Worm (Caenorhabditis elegans) whole organism, young adult: ENCODE results near the gene R02F2.1.

Source experiments
- B0019.2 ChIP-seq: fragments of 200-800 bp; sonication (Bioruptor generic); conservative IDR thresholded peaks from 2 replicates; pipeline ENCODE4 v1.3.6; 2022; ENCODE audit warnings: missing genetic modification reagents, missing genetic modification characterization, missing compliant biosample characterization
- B0035.1 ChIP-seq: sonication (generic microtip); optimal IDR thresholded peaks from 2 replicates; lab custom pipeline; 2016; ENCODE audit warnings: missing genetic modification characterization, mild to moderate bottlenecking, missing compliant biosample characterization, missing genotype, missing genetic modification reagents
- C06A6.2 ChIP-seq: fragments of 200-800 bp; sonication (Bioruptor generic); conservative IDR thresholded peaks from 2 replicates; pipeline ENCODE4 v1.3.6; 2022; ENCODE audit warnings: missing genetic modification characterization, missing compliant biosample characterization
- C17E4.6 ChIP-seq: fragments of 200-800 bp; sonication (Bioruptor generic); IDR thresholded peaks from 2 replicates; pipeline ENCODE4 v1.3.6; 2022; ENCODE audit warnings: missing genetic modification reagents, missing genetic modification characterization, missing compliant biosample characterization
- F22D6.2 ChIP-seq: sonication (generic microtip); optimal IDR thresholded peaks from 2 replicates; lab custom pipeline; 2016; ENCODE audit warnings: mild to moderate bottlenecking, missing genetic modification characterization, missing compliant biosample characterization
- F37B4.10 ChIP-seq: fragments of 200-800 bp; sonication (Bioruptor generic); IDR thresholded peaks from 2 replicates; pipeline ENCODE4 v1.3.6; 2022; ENCODE audit warnings: missing genetic modification characterization, missing compliant biosample characterization
- F39B2.1 ChIP-seq: fragments of 200-800 bp; sonication (Bioruptor generic); IDR thresholded peaks from 2 replicates; pipeline ENCODE4 v1.3.6; 2022; ENCODE audit warnings: missing genetic modification reagents, missing genetic modification characterization, missing compliant biosample characterization
- F52B5.7 ChIP-seq: sonication (generic microtip); optimal IDR thresholded peaks from 2 replicates; lab custom pipeline; 2016; ENCODE audit warnings: mild to moderate bottlenecking, missing genetic modification characterization, missing compliant biosample characterization
- F57C9.4 ChIP-seq: sonication (generic microtip); optimal IDR thresholded peaks from 2 replicates; lab custom pipeline; 2017; ENCODE audit warnings: mild to moderate bottlenecking, missing genetic modification characterization, missing compliant biosample characterization
- K11D2.4 ChIP-seq: fragments of 200-800 bp; sonication (Bioruptor generic); IDR thresholded peaks from 2 replicates; pipeline ENCODE4 v1.3.6; 2022; ENCODE audit warnings: missing genetic modification reagents, missing genetic modification characterization, missing compliant biosample characterization
- T26A5.8 ChIP-seq: sonication (generic microtip); optimal IDR thresholded peaks from 2 replicates; lab custom pipeline; 2016; ENCODE audit warnings: missing genetic modification characterization, missing compliant biosample characterization
- Y67H2A.10 ChIP-seq: fragments of 200-800 bp; sonication (Bioruptor generic); conservative IDR thresholded peaks from 2 replicates; pipeline ENCODE4 v1.3.6; 2022; ENCODE audit warnings: missing genetic modification reagents, missing genetic modification characterization, missing compliant biosample characterization
- ama-1 ChIP-seq, 3 experiments: fragments of 150-350 bp in 1 of 3; sonication (generic microtip) in 2 of 3; optimal IDR thresholded peaks; 2 replicates each; lab custom pipeline; 2014 to 2018; ENCODE audit warnings: missing biosample characterization in 2 of 3, missing genetic modification characterization in 2 of 3, missing genetic modification reagents in 2 of 3
- aptf-2 ChIP-seq: fragments of 200-800 bp; sonication (Bioruptor generic); conservative IDR thresholded peaks from 2 replicates; pipeline ENCODE4 v1.3.6; 2022; ENCODE audit warnings: missing genetic modification reagents, missing genetic modification characterization, missing compliant biosample characterization
- athp-1 ChIP-seq: sonication (generic microtip); optimal IDR thresholded peaks from 2 replicates; lab custom pipeline; 2017; ENCODE audit warnings: mild to moderate bottlenecking, missing genetic modification characterization, missing compliant biosample characterization
- ccch-3 ChIP-seq: fragments of 200-800 bp; sonication (Bioruptor generic); optimal IDR thresholded peaks from 2 replicates; lab custom pipeline; 2018; ENCODE audit warnings: mild to moderate bottlenecking, missing genetic modification characterization, missing compliant biosample characterization
- cebp-1 ChIP-seq, 2 experiments: fragments of 200-800 bp in 1 of 2; sonication (Bioruptor generic) in 1 of 2; sonication (generic microtip) in 1 of 2; IDR thresholded peaks in 1 of 2; optimal IDR thresholded peaks in 1 of 2; 2 replicates each; pipeline versions ENCODE4 v1.3.6 to Lab custom; 2017 to 2022; ENCODE audit warnings: missing compliant biosample characterization in 2 of 2, missing genetic modification characterization in 2 of 2, mild to moderate bottlenecking in 1 of 2, missing genetic modification reagents in 1 of 2, moderate library complexity in 1 of 2
- cebp-2 ChIP-seq: fragments of 200-800 bp; sonication (Bioruptor generic); IDR thresholded peaks from 2 replicates; pipeline ENCODE4 v1.3.6; 2022; ENCODE audit warnings: missing genetic modification characterization, missing compliant biosample characterization
- ceh-100 ChIP-seq: fragments of 200-800 bp; sonication (Bioruptor generic); IDR thresholded peaks from 2 replicates; pipeline ENCODE4 v1.3.6; 2022; ENCODE audit warnings: missing genetic modification reagents, missing genetic modification characterization, missing compliant biosample characterization
- ceh-40 ChIP-seq: fragments of 200-800 bp; sonication (Bioruptor generic); IDR thresholded peaks from 2 replicates; pipeline ENCODE4 v1.3.6; 2022; ENCODE audit warnings: missing genetic modification characterization, missing compliant biosample characterization
- ceh-79 ChIP-seq: sonication (generic microtip); optimal IDR thresholded peaks from 2 replicates; lab custom pipeline; 2017; ENCODE audit warnings: mild to moderate bottlenecking, missing genetic modification characterization, missing compliant biosample characterization
- dox-1 ChIP-seq: fragments of 200-800 bp; sonication (Bioruptor generic); IDR thresholded peaks from 2 replicates; pipeline ENCODE4 v1.3.6; 2022; ENCODE audit warnings: missing genetic modification reagents, missing genetic modification characterization, missing compliant biosample characterization
- ekl-4 ChIP-seq: fragments of 200-800 bp; sonication (Bioruptor generic); IDR thresholded peaks from 2 replicates; pipeline ENCODE4 v1.3.6; 2022; ENCODE audit warnings: missing genetic modification reagents, missing genetic modification characterization, missing compliant biosample characterization
- fkh-3 ChIP-seq: sonication (generic microtip); optimal IDR thresholded peaks from 2 replicates; lab custom pipeline; 2016; ENCODE audit warnings: mild to moderate bottlenecking, missing genetic modification characterization, missing compliant biosample characterization
- gei-17 ChIP-seq: fragments of 200-800 bp; sonication (Bioruptor generic); optimal IDR thresholded peaks from 2 replicates; lab custom pipeline; 2018; ENCODE audit warnings: mild to moderate bottlenecking, missing genetic modification characterization, missing compliant biosample characterization
- hlh-12 ChIP-seq: sonication (generic microtip); optimal IDR thresholded peaks from 2 replicates; lab custom pipeline; 2016; ENCODE audit warnings: missing genetic modification characterization, missing compliant biosample characterization
- hrde-1 ChIP-seq: sonication (generic microtip); optimal IDR thresholded peaks from 2 replicates; lab custom pipeline; 2016; ENCODE audit warnings: missing genetic modification characterization, mild to moderate bottlenecking, missing compliant biosample characterization, moderate library complexity, missing genotype, missing genetic modification reagents, borderline replicate concordance
- lin-54 ChIP-seq: fragments of 200-800 bp; sonication (Bioruptor generic); optimal IDR thresholded peaks from 2 replicates; lab custom pipeline; 2018; ENCODE audit warnings: mild to moderate bottlenecking, missing genetic modification characterization, missing compliant biosample characterization
- madf-3 ChIP-seq: fragments of 200-800 bp; sonication (Bioruptor generic); IDR thresholded peaks from 2 replicates; pipeline ENCODE4 v1.3.6; 2022; ENCODE audit warnings: missing genetic modification reagents, missing genetic modification characterization, missing compliant biosample characterization
- mel-28 ChIP-seq: sonication (generic microtip); optimal IDR thresholded peaks from 2 replicates; lab custom pipeline; 2016; ENCODE audit warnings: borderline replicate concordance, mild to moderate bottlenecking, missing genetic modification characterization, missing compliant biosample characterization
- pbrm-1 ChIP-seq: fragments of 200-800 bp; sonication (Bioruptor generic); IDR thresholded peaks from 2 replicates; pipeline ENCODE4 v1.3.6; 2022; ENCODE audit warnings: missing genetic modification reagents, missing genetic modification characterization, missing compliant biosample characterization
- pha-4 ChIP-seq: fragments of 150-350 bp; sonication (generic microtip); optimal IDR thresholded peaks from 2 replicates; lab custom pipeline; 2014; ENCODE audit warnings: missing biosample characterization, missing genetic modification reagents, missing genetic modification characterization
- rcor-1 ChIP-seq: fragments of 200-800 bp; sonication (Bioruptor generic); IDR thresholded peaks from 2 replicates; pipeline ENCODE4 v1.3.6; 2022; ENCODE audit warnings: missing genetic modification reagents, missing genetic modification characterization, missing compliant biosample characterization
- rec-8 ChIP-seq, 2 experiments: sonication (generic microtip); optimal IDR thresholded peaks; 2 replicates each; lab custom pipeline; 2016; ENCODE audit warnings: mild to moderate bottlenecking in 2 of 2, missing genetic modification characterization in 2 of 2, missing genetic modification reagents in 2 of 2, missing genotype in 2 of 2, missing biosample characterization in 1 of 2, missing compliant biosample characterization in 1 of 2, moderate library complexity in 1 of 2
- sdz-38 ChIP-seq: sonication (generic microtip); optimal IDR thresholded peaks from 2 replicates; lab custom pipeline; 2016; ENCODE audit warnings: missing genotype, missing genetic modification characterization, missing compliant biosample characterization
- snpc-1.3 ChIP-seq: sonication (generic microtip); optimal IDR thresholded peaks from 2 replicates; lab custom pipeline; 2017; ENCODE audit warnings: missing genetic modification characterization, mild to moderate bottlenecking, missing compliant biosample characterization, antibody characterized with exemption, moderate library complexity, missing genotype, missing genetic modification reagents; ENCODE audit not compliant: insufficient read depth
- snpc-4 ChIP-seq, 5 experiments: fragments of 150-350 bp in 1 of 5; sonication (generic microtip) in 4 of 5; optimal IDR thresholded peaks; 2 replicates each; lab custom pipeline; 2014 to 2018; ENCODE audit warnings: missing genetic modification characterization in 5 of 5, missing biosample characterization in 3 of 5, antibody characterized with exemption in 2 of 5, mild to moderate bottlenecking in 2 of 5, missing compliant biosample characterization in 2 of 5, missing genotype in 2 of 5, moderate library complexity in 2 of 5, missing genetic modification reagents in 1 of 5
- somi-1 ChIP-seq: fragments of 200-800 bp; sonication (Bioruptor generic); optimal IDR thresholded peaks from 2 replicates; lab custom pipeline; 2018; ENCODE audit warnings: mild to moderate bottlenecking, missing genetic modification characterization, missing compliant biosample characterization
- sptf-2 ChIP-seq: fragments of 200-800 bp; sonication (Bioruptor generic); optimal IDR thresholded peaks from 2 replicates; lab custom pipeline; 2018; ENCODE audit warnings: mild to moderate bottlenecking, missing genetic modification characterization, missing compliant biosample characterization
- unc-130 ChIP-seq: sonication (generic microtip); optimal IDR thresholded peaks from 2 replicates; lab custom pipeline; 2016; ENCODE audit warnings: missing genetic modification reagents, missing genetic modification characterization, missing compliant biosample characterization
- unc-62 ChIP-seq: fragments of 150-350 bp; optimal IDR thresholded peaks from 2 replicates; lab custom pipeline; 2014; ENCODE audit warnings: missing biosample characterization, missing genetic modification reagents, missing genetic modification characterization
- zim-3 ChIP-seq: sonication (generic microtip); optimal IDR thresholded peaks from 2 replicates; lab custom pipeline; 2017; ENCODE audit warnings: mild to moderate bottlenecking, missing genetic modification characterization, moderate library complexity, missing compliant biosample characterization
- ztf-25 ChIP-seq: fragments of 200-800 bp; sonication (Bioruptor generic); IDR thresholded peaks from 2 replicates; pipeline ENCODE4 v1.3.6; 2022; ENCODE audit warnings: missing genetic modification reagents, missing genetic modification characterization, missing compliant biosample characterization
- ztf-28 ChIP-seq: fragments of 200-800 bp; sonication (Bioruptor generic); IDR thresholded peaks from 2 replicates; pipeline ENCODE4 v1.3.6; 2022; ENCODE audit warnings: missing genetic modification reagents, missing genetic modification characterization, missing compliant biosample characterization
- ztf-3 ChIP-seq: fragments of 200-800 bp; sonication (Bioruptor generic); optimal IDR thresholded peaks from 2 replicates; lab custom pipeline; 2018; ENCODE audit warnings: mild to moderate bottlenecking, missing genetic modification characterization, missing compliant biosample characterization
- ztf-6 ChIP-seq: fragments of 200-800 bp; sonication (Bioruptor generic); IDR thresholded peaks from 2 replicates; pipeline ENCODE4 v1.3.6; 2022; ENCODE audit warnings: missing genetic modification reagents, missing genetic modification characterization, missing compliant biosample characterization

R02F2.1 gene

ce11 chrIII:5554884-5555500 is 53.3 kb downstream of the R02F2.1 start, which contains the start of the genes nmad-1 and hach-1 (continued):
- TF ChIP-seq ekl-4 (peak; percentile 90), snpc-4 (GFP tag; optimal IDR thresholded peaks at IDR 0.05; lab: Kevin White, UChicago) (peak; percentile 73), snpc-4 (tag; optimal IDR thresholded peaks at IDR 0.05; lab: Kevin White, UChicago) (peak in 3 of 4 experiments; percentile 60 to 76 (median 75)), ama-1 (optimal IDR thresholded peaks at IDR 0.05; lab: Kevin White, UChicago) (no peak), ama-1 (GFP tag; optimal IDR thresholded peaks at IDR 0.05; lab: Kevin White, UChicago) (peak in 1 of 2 experiments; percentile 31), K11D2.4 (GFP tag; lab: Robert Waterston, UW) (no peak), zim-3 (no peak), unc-130 (GFP tag; lab: Kevin White, UChicago) (peak; percentile 21), Y67H2A.10 (GFP tag; lab: Robert Waterston, UW) (no peak), sptf-2 (GFP tag; lab: Kevin White, UChicago) (no peak), athp-1 (tag; lab: Kevin White, UChicago) (peak; percentile 28), ztf-3 (GFP tag; lab: Kevin White, UChicago) (no peak), hlh-12 (tag; lab: Kevin White, UChicago) (no peak), ztf-6 (GFP tag; lab: Robert Waterston, UW) (no peak), dox-1 (peak; percentile 85), aptf-2 (no peak), fkh-3 (no peak), gei-17 (no peak), F37B4.10 (GFP tag; lab: Robert Waterston, UW) (no peak), pbrm-1 (GFP tag; lab: Robert Waterston, UW) (peak; percentile 78), ccch-3 (GFP tag; lab: Kevin White, UChicago) (no peak), ceh-79 (no peak), B0035.1 (tag; lab: Kevin White, UChicago) (no peak), hrde-1 (tag; lab: Kevin White, UChicago) (no peak), madf-3 (GFP tag; lab: Robert Waterston, UW) (no peak), pha-4 (tag; lab: Kevin White, UChicago) (no peak), sdz-38 (tag; lab: Kevin White, UChicago) (no peak), mel-28 (tag; lab: Kevin White, UChicago) (no peak), snpc-1.3 (tag; lab: Kevin White, UChicago) (peak; percentile 93), C17E4.6 (GFP tag; lab: Robert Waterston, UW) (no peak), ceh-100 (GFP tag; lab: Robert Waterston, UW) (peak; percentile 63; the same call in 1 of the 2 replicates), ceh-40 (GFP tag; lab: Robert Waterston, UW) (no peak), rec-8 (tag; optimal IDR thresholded peaks at IDR 0.05; lab: Kevin White, UChicago) (peak; percentile 28 to 45), T26A5.8 (no peak), somi-1 (GFP tag; lab: Kevin White, UChicago) (no peak), rcor-1 (peak; percentile 58), cebp-1 (GFP tag; IDR thresholded peaks at IDR 0.05; lab: Robert Waterston, UW) (no peak), cebp-1 (tag; optimal IDR thresholded peaks at IDR 0.05; lab: Kevin White, UChicago) (peak; percentile 83), F52B5.7 (tag; lab: Kevin White, UChicago) (peak; percentile 19), unc-62 (GFP tag; lab: Kevin White, UChicago) (no peak), B0019.2 (GFP tag; lab: Robert Waterston, UW) (no peak), lin-54 (GFP tag; lab: Kevin White, UChicago) (peak; percentile 81), ztf-25 (GFP tag; lab: Robert Waterston, UW) (0 out of 2 replicates have a peak, but pooled peaks have one; percentile 12), F22D6.2 (peak; percentile 6), F39B2.1 (no peak), cebp-2 (GFP tag; lab: Robert Waterston, UW) (no peak), C06A6.2 (GFP tag; lab: Robert Waterston, UW) (peak; percentile 45; the same call in 1 of the 2 replicates), F57C9.4 (no peak), ztf-28 (GFP tag; lab: Robert Waterston, UW) (no peak)
